6 worm cellular contexts compared by ENCODE assay signal in genomic region chrII:14233879-14234278, ce11.
A peak's percentile ranks its signal among the peaks of the same experiment; 100 is the strongest.
TF ChIP-seq lines count a peak whose summit lies in the region.

TSS of gene men-1 (minus strand) at chrII:14234120.

TF ChIP-seq in whole organism, L1 larva, 84 proteins besides CTCF, POLR2A, EP300 and RAD21:
- TF ChIP-seq lin-14 (GFP tag; optimal IDR thresholded peaks at IDR 0.05; lab: Kevin White, UChicago), result peak; percentile 23
- no peak for TF ChIP-seq ceh-90 (tag; optimal IDR thresholded peaks at IDR 0.05; lab: Kevin White, UChicago)
- no peak for TF ChIP-seq efl-1 (optimal IDR thresholded peaks at IDR 0.05; lab: Kevin White, UChicago)
- peak in 1 of 2 experiments; percentile 79 for TF ChIP-seq efl-1 (GFP tag; optimal IDR thresholded peaks at IDR 0.05 in 1 of 2; lab: Kevin White, UChicago)
- peak; percentile 56 for TF ChIP-seq nhr-85 (tag; lab: Kevin White, UChicago)
- TF ChIP-seq lsy-2 (tag; optimal IDR thresholded peaks at IDR 0.05; lab: Kevin White, UChicago), result no peak
- TF ChIP-seq grh-1 (GFP tag; IDR thresholded peaks at IDR 0.05; lab: Robert Waterston, UW), result no peak

TF ChIP-seq in whole organism, L2 larva, 48 proteins besides CTCF, POLR2A, EP300 and RAD21:
- TF ChIP-seq C34F6.9 (tag; optimal IDR thresholded peaks at IDR 0.05; lab: Kevin White, UChicago), result peak; percentile 19
- no peak for TF ChIP-seq peb-1 (tag; optimal IDR thresholded peaks at IDR 0.05; lab: Kevin White, UChicago)

TF ChIP-seq in whole organism, L3 larva, 47 proteins besides CTCF, POLR2A, EP300 and RAD21:
- peak; percentile 2 for TF ChIP-seq nfya-1 (tag; optimal IDR thresholded peaks at IDR 0.05; lab: Kevin White, UChicago; ENCODE audit: insufficient read depth)
- TF ChIP-seq hmg-11 (tag; optimal IDR thresholded peaks at IDR 0.05; lab: Kevin White, UChicago), result peak; percentile 36
- no peak for TF ChIP-seq fkh-2 (tag; optimal IDR thresholded peaks at IDR 0.05; lab: Kevin White, UChicago)
- no peak for TF ChIP-seq egl-27 (tag; optimal IDR thresholded peaks at IDR 0.05; lab: Kevin White, UChicago)
- TF ChIP-seq pha-4 (tag; optimal IDR thresholded peaks at IDR 0.05; lab: Kevin White, UChicago), result peak; percentile 8
- TF ChIP-seq elt-2 (tag; optimal IDR thresholded peaks at IDR 0.05; lab: Kevin White, UChicago), result peak; percentile 42

TF ChIP-seq in whole organism, L4 larva, 104 proteins besides CTCF, POLR2A, EP300 and RAD21:
- TF ChIP-seq hlh-30 (tag; optimal IDR thresholded peaks at IDR 0.05; lab: Kevin White, UChicago; ENCODE audit: insufficient read depth), result peak; percentile 22
- TF ChIP-seq dpl-1 (GFP tag; optimal IDR thresholded peaks at IDR 0.05; lab: Kevin White, UChicago), result no peak
- no peak for TF ChIP-seq Y48G9A.11 (GFP tag; IDR thresholded peaks at IDR 0.05; lab: Robert Waterston, UW)
- no peak for TF ChIP-seq mxl-2 (GFP tag; conservative IDR thresholded peaks at IDR 0.05; lab: Robert Waterston, UW)
- no peak for TF ChIP-seq ZK337.2 (GFP tag; IDR thresholded peaks at IDR 0.05; lab: Robert Waterston, UW)
- no peak for TF ChIP-seq lim-7 (GFP tag; IDR thresholded peaks at IDR 0.05; lab: Robert Waterston, UW)
- TF ChIP-seq daf-16 (GFP tag; optimal IDR thresholded peaks at IDR 0.05; lab: Kevin White, UChicago), result no peak
- TF ChIP-seq daf-16 (tag; optimal IDR thresholded peaks at IDR 0.05; lab: Kevin White, UChicago), result peak; percentile 20
- TF ChIP-seq aha-1 (tag; lab: Kevin White, UChicago), result peak; percentile 86
TF ChIP-seq in whole organism, L4 larva: peak in this region for 3.

TF ChIP-seq in whole organism, late embryonic, 69 proteins besides CTCF, POLR2A, EP300 and RAD21:
- TF ChIP-seq ceh-48 (tag; optimal IDR thresholded peaks at IDR 0.05; lab: Kevin White, UChicago) (peak; percentile 35), rnt-1 (tag; optimal IDR thresholded peaks at IDR 0.05; lab: Kevin White, UChicago) (no peak)

TF ChIP-seq in whole organism, young adult, 124 proteins besides CTCF, POLR2A, EP300 and RAD21:
- no peak for TF ChIP-seq lin-26 (GFP tag; IDR thresholded peaks at IDR 0.05; lab: Robert Waterston, UW)
- no peak for TF ChIP-seq madf-10 (tag; optimal IDR thresholded peaks at IDR 0.05; lab: Kevin White, UChicago)
- TF ChIP-seq chd-7 (tag; optimal IDR thresholded peaks at IDR 0.05; lab: Kevin White, UChicago), result no peak
- peak; percentile 72; the same call in 1 of the 2 replicates for TF ChIP-seq hmg-1.2 (GFP tag; IDR thresholded peaks at IDR 0.05; lab: Robert Waterston, UW)
- TF ChIP-seq T07F8.4 (tag; optimal IDR thresholded peaks at IDR 0.05; lab: Kevin White, UChicago), result no peak
- no peak for TF ChIP-seq xnd-1 (tag; optimal IDR thresholded peaks at IDR 0.05; lab: Kevin White, UChicago)
